Worm (Caenorhabditis elegans): ENCODE measurements around the gene M05D6.1.

DNA sequence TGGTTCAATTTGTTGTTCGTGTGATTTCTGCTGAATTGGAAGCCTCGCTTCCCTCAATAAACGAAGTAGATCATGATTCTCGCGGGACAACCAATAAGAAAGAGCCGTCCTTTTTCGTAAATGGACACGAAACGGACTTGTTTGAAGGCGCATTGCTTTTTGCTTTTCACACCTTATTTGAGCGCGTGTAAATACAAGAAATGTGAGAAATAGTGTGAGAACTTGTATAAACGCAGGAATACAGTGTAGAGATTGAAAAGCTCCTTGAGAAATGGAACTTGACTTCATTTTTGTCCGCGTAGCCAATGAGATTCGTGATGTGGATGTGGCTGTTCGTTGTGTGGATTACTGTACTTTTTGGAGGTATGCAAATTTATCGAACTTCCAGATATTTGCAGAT, 45.4 kb upstream of the M05D6.1 start, which contains the start of gene cht-2:
- TF ChIP-seq fos-1 (tag; optimal IDR thresholded peaks at IDR 0.05) (no peak), aly-2 (tag; optimal IDR thresholded peaks at IDR 0.05) (no peak), nhr-11 (tag; optimal IDR thresholded peaks at IDR 0.05) (no peak), nhr-77 (tag; optimal IDR thresholded peaks at IDR 0.05) (no peak), elt-3 (tag; optimal IDR thresholded peaks at IDR 0.05) (no peak), egl-27 (tag; optimal IDR thresholded peaks at IDR 0.05) (no peak)

Data from whole organism, L3 larva.